Worm (Caenorhabditis elegans) whole organism, late embryonic: ENCODE measurements around the gene F32D8.7.

ENCODE experiments used
- C08G9.2 ChIP-seq: sonication (generic microtip); optimal IDR thresholded peaks from 2 replicates; lab custom pipeline; 2016; ENCODE audit warnings: mild to moderate bottlenecking, missing genetic modification characterization, moderate library complexity, missing compliant biosample characterization
- K02D7.2 ChIP-seq: sonication (generic microtip); optimal IDR thresholded peaks from 2 replicates; lab custom pipeline; 2017; ENCODE audit warnings: mild to moderate bottlenecking, missing genetic modification characterization, missing compliant biosample characterization
- T23F11.4 ChIP-seq: fragments of 200-800 bp; sonication (Bioruptor generic); optimal IDR thresholded peaks from 2 replicates; lab custom pipeline; 2018; ENCODE audit warnings: mild to moderate bottlenecking, missing genetic modification characterization, missing compliant biosample characterization
- Y22D7AL.16 ChIP-seq: sonication (generic microtip); optimal IDR thresholded peaks from 2 replicates; lab custom pipeline; 2016; ENCODE audit warnings: missing genetic modification characterization, missing compliant biosample characterization
- ceh-18 ChIP-seq: sonication (generic microtip); optimal IDR thresholded peaks from 2 replicates; lab custom pipeline; 2016; ENCODE audit warnings: missing genetic modification characterization, missing compliant biosample characterization
- ceh-19 ChIP-seq: fragments of 200-800 bp; sonication (Bioruptor generic); optimal IDR thresholded peaks from 2 replicates; lab custom pipeline; 2018; ENCODE audit warnings: mild to moderate bottlenecking, missing genetic modification characterization, missing compliant biosample characterization
- ceh-22 ChIP-seq: sonication (generic microtip); optimal IDR thresholded peaks from 2 replicates; lab custom pipeline; 2017; ENCODE audit warnings: missing biosample characterization, missing genetic modification characterization
- ceh-24 ChIP-seq: sonication (generic microtip); optimal IDR thresholded peaks from 2 replicates; lab custom pipeline; 2016; ENCODE audit warnings: mild to moderate bottlenecking, missing genetic modification characterization, missing compliant biosample characterization
- ceh-31 ChIP-seq: sonication (generic microtip); optimal IDR thresholded peaks from 2 replicates; lab custom pipeline; 2016; ENCODE audit warnings: missing genetic modification characterization, missing compliant biosample characterization
- ceh-48 ChIP-seq: sonication (generic microtip); optimal IDR thresholded peaks from 2 replicates; lab custom pipeline; 2016; ENCODE audit warnings: missing genetic modification characterization, inconsistent platforms, missing compliant biosample characterization
- che-1 ChIP-seq: sonication (generic microtip); optimal IDR thresholded peaks from 2 replicates; lab custom pipeline; 2016; ENCODE audit warnings: mild to moderate bottlenecking, missing genetic modification characterization, missing compliant biosample characterization
- dmd-4 ChIP-seq: sonication (generic microtip); optimal IDR thresholded peaks from 2 replicates; lab custom pipeline; 2016; ENCODE audit warnings: borderline replicate concordance, missing genetic modification characterization, missing compliant biosample characterization
- dve-1 ChIP-seq: sonication (generic microtip); optimal IDR thresholded peaks from 2 replicates; lab custom pipeline; 2017; ENCODE audit warnings: antibody characterized with exemption, mild to moderate bottlenecking, missing genetic modification characterization, missing compliant biosample characterization
- elt-2 ChIP-seq: sonication (generic microtip); optimal IDR thresholded peaks from 2 replicates; lab custom pipeline; 2016; ENCODE audit warnings: missing genetic modification reagents, missing genetic modification characterization, missing compliant biosample characterization
- elt-4 ChIP-seq: sonication (generic microtip); optimal IDR thresholded peaks from 2 replicates; lab custom pipeline; 2016; ENCODE audit warnings: missing genetic modification characterization, missing compliant biosample characterization
- eyg-1 ChIP-seq: sonication (generic microtip); optimal IDR thresholded peaks from 2 replicates; lab custom pipeline; 2016; ENCODE audit warnings: missing genotype, missing genetic modification characterization, missing compliant biosample characterization
- fax-1 ChIP-seq: sonication (generic microtip); optimal IDR thresholded peaks from 2 replicates; lab custom pipeline; 2016; ENCODE audit warnings: missing genotype, missing genetic modification characterization, missing compliant biosample characterization
- fkh-10 ChIP-seq: fragments of 150-350 bp; optimal IDR thresholded peaks from 2 replicates; lab custom pipeline; 2014; ENCODE audit warnings: missing biosample characterization, missing genetic modification reagents, missing genetic modification characterization
- gmeb-2 ChIP-seq: sonication (generic microtip); optimal IDR thresholded peaks from 2 replicates; lab custom pipeline; 2016; ENCODE audit warnings: missing genetic modification characterization, inconsistent platforms, missing compliant biosample characterization
- hlh-13 ChIP-seq: fragments of 200-800 bp; sonication (Bioruptor generic); optimal IDR thresholded peaks from 2 replicates; lab custom pipeline; 2018; ENCODE audit warnings: mild to moderate bottlenecking, missing genetic modification characterization, missing compliant biosample characterization
- hlh-30 ChIP-seq: sonication (generic microtip); optimal IDR thresholded peaks from 2 replicates; lab custom pipeline; 2017; ENCODE audit warnings: antibody characterized with exemption, missing genetic modification characterization, missing compliant biosample characterization; ENCODE audit not compliant: insufficient read depth
- hlh-6 ChIP-seq: sonication (generic microtip); optimal IDR thresholded peaks from 2 replicates; lab custom pipeline; 2016; ENCODE audit warnings: missing genotype, missing genetic modification characterization, missing compliant biosample characterization
- hlh-8 ChIP-seq: sonication (generic microtip); optimal IDR thresholded peaks from 2 replicates; lab custom pipeline; 2016; ENCODE audit warnings: missing genotype, missing genetic modification characterization, missing compliant biosample characterization
- lim-6 ChIP-seq: sonication (generic microtip); optimal IDR thresholded peaks from 2 replicates; lab custom pipeline; 2016; ENCODE audit warnings: missing genetic modification characterization, missing compliant biosample characterization
- lin-11 ChIP-seq: fragments of 200-800 bp; sonication (Bioruptor generic); optimal IDR thresholded peaks from 2 replicates; lab custom pipeline; 2018; ENCODE audit warnings: mild to moderate bottlenecking, missing genetic modification characterization, missing compliant biosample characterization
- mec-3 ChIP-seq: sonication (generic microtip); optimal IDR thresholded peaks from 2 replicates; lab custom pipeline; 2016; ENCODE audit warnings: borderline replicate concordance, missing genetic modification characterization, missing compliant biosample characterization
- nfya-1 ChIP-seq: sonication (generic microtip); optimal IDR thresholded peaks from 2 replicates; lab custom pipeline; 2017; ENCODE audit warnings: missing genetic modification characterization, mild to moderate bottlenecking, missing compliant biosample characterization, antibody characterized with exemption, moderate library complexity
- nhr-232 ChIP-seq: sonication (generic microtip); optimal IDR thresholded peaks from 2 replicates; lab custom pipeline; 2016; ENCODE audit warnings: missing genetic modification characterization, missing compliant biosample characterization
- npax-4 ChIP-seq: sonication (generic microtip); optimal IDR thresholded peaks from 2 replicates; lab custom pipeline; 2016; ENCODE audit warnings: missing genetic modification characterization, missing compliant biosample characterization
- pha-2 ChIP-seq: sonication (generic microtip); optimal IDR thresholded peaks from 2 replicates; lab custom pipeline; 2017; ENCODE audit warnings: mild to moderate bottlenecking, missing genetic modification characterization, missing compliant biosample characterization
- pha-4 ChIP-seq: fragments of 150-350 bp; optimal IDR thresholded peaks from 2 replicates; lab custom pipeline; 2018; ENCODE audit warnings: missing biosample characterization, missing genetic modification reagents, missing genetic modification characterization
- ref-2 ChIP-seq: sonication (generic microtip); optimal IDR thresholded peaks from 2 replicates; lab custom pipeline; 2016; ENCODE audit warnings: missing genetic modification characterization, missing compliant biosample characterization
- rnt-1 ChIP-seq: sonication (generic microtip); optimal IDR thresholded peaks from 2 replicates; lab custom pipeline; 2016; ENCODE audit warnings: missing genetic modification characterization, missing compliant biosample characterization
- sox-2 ChIP-seq: fragments of 200-800 bp; sonication (Bioruptor generic); IDR thresholded peaks from 2 replicates; pipeline ENCODE4 v1.3.6; 2022; ENCODE audit warnings: missing genetic modification reagents, missing genetic modification characterization, missing compliant biosample characterization
- tbx-2 ChIP-seq: sonication (generic microtip); optimal IDR thresholded peaks from 2 replicates; lab custom pipeline; 2016; ENCODE audit warnings: missing genetic modification characterization, missing compliant biosample characterization
- unc-42 ChIP-seq: sonication (generic microtip); optimal IDR thresholded peaks from 2 replicates; lab custom pipeline; 2016; ENCODE audit warnings: missing genotype, missing genetic modification characterization, missing compliant biosample characterization
- unc-55 ChIP-seq: sonication (generic microtip); optimal IDR thresholded peaks from 2 replicates; lab custom pipeline; 2017; ENCODE audit warnings: missing biosample characterization, missing genetic modification reagents, missing genetic modification characterization

The F32D8.7 gene

ce11 chrV:10897172-10897571 lies 1.1 kb upstream of the F32D8.7 start (continued):
- no peak for TF ChIP-seq nhr-232 (tag; lab: Kevin White, UChicago)
- TF ChIP-seq lim-6 (tag; lab: Kevin White, UChicago): peak; percentile 57
- peak; percentile 95 for TF ChIP-seq nfya-1 (tag; lab: Kevin White, UChicago)
- TF ChIP-seq dve-1: peak; percentile 95
- TF ChIP-seq fkh-10 (GFP tag; lab: Kevin White, UChicago): peak; percentile 17
- TF ChIP-seq hlh-13 (GFP tag; lab: Kevin White, UChicago): no peak
- no peak; the same call in 1 of the 2 replicates for TF ChIP-seq sox-2 (GFP tag; lab: Robert Waterston, UW)
- peak; percentile 85 for TF ChIP-seq ref-2 (tag; lab: Kevin White, UChicago)
- peak; percentile 53 for TF ChIP-seq hlh-8 (tag; lab: Kevin White, UChicago)
- peak; percentile 92 for TF ChIP-seq tbx-2 (tag; lab: Kevin White, UChicago)
- peak; percentile 73 for TF ChIP-seq C08G9.2 (tag; lab: Kevin White, UChicago)
- TF ChIP-seq rnt-1 (tag; lab: Kevin White, UChicago): peak; percentile 85
- peak; percentile 67 for TF ChIP-seq eyg-1
- TF ChIP-seq elt-4 (tag; lab: Kevin White, UChicago): no peak
- no peak for TF ChIP-seq ceh-24 (tag; lab: Kevin White, UChicago)
- TF ChIP-seq fax-1 (tag; lab: Kevin White, UChicago): peak; percentile 49
- TF ChIP-seq ceh-22 (tag; lab: Kevin White, UChicago): no peak

- TF ChIP-seq K02D7.2 (tag; lab: Kevin White, UChicago): no peak
- no peak for TF ChIP-seq sox-2 (GFP tag; lab: Robert Waterston, UW)
- no peak for TF ChIP-seq ceh-48 (tag; lab: Kevin White, UChicago)
- TF ChIP-seq ref-2 (tag; lab: Kevin White, UChicago): no peak
- TF ChIP-seq hlh-6 (tag; lab: Kevin White, UChicago): no peak
- no peak for TF ChIP-seq dmd-4 (tag; lab: Kevin White, UChicago)
- no peak for TF ChIP-seq ceh-22 (tag; lab: Kevin White, UChicago)
- TF ChIP-seq pha-4 (tag; lab: Kevin White, UChicago): no peak
- no peak for TF ChIP-seq ceh-18 (tag; lab: Kevin White, UChicago)
- no peak for TF ChIP-seq Y22D7AL.16 (tag; lab: Kevin White, UChicago)
- no peak for TF ChIP-seq hlh-30 (tag; lab: Kevin White, UChicago)
These were observed 394 bp downstream of the F32D8.7 start for ce11 chrV:10898629-10899028.

ce11 chrV:10901125-10901524 lies 2.9 kb downstream of the F32D8.7 start, which contains the start of gene spp-16:
Gene spp-16 (minus strand): TSS chrV:10901303.
- no peak for TF ChIP-seq sox-2 (GFP tag; lab: Robert Waterston, UW)

- no peak for TF ChIP-seq nfya-1 (tag; lab: Kevin White, UChicago)
These were observed 4.4 kb downstream of the F32D8.7 start, which contains the start of gene F32D8.8 for ce11 chrV:10902682-10903081. Gene F32D8.8 (minus strand): TSS chrV:10902782.

- TF ChIP-seq lin-11 (tag; lab: Kevin White, UChicago): no peak
- no peak for TF ChIP-seq che-1 (tag; lab: Kevin White, UChicago)
- no peak for TF ChIP-seq npax-4
- peak; percentile 23 for TF ChIP-seq unc-42 (tag; lab: Kevin White, UChicago)
- TF ChIP-seq, all 69 proteins: peak for 1
These were observed 5.5 kb downstream of the F32D8.7 start, which contains the start of gene F32D8.15 for ce11 chrV:10903748-10904147. Gene F32D8.15 (plus strand): TSS chrV:10904048.

ce11 chrV:10904795-10905194 lies 6.6 kb downstream of the F32D8.7 start:
- TF ChIP-seq ceh-31 (tag; lab: Kevin White, UChicago) (peak; percentile 9), hlh-6 (tag; lab: Kevin White, UChicago) (no peak), T23F11.4 (no peak), npax-4 (no peak), C08G9.2 (tag; lab: Kevin White, UChicago) (no peak), unc-55 (GFP tag; lab: Kevin White, UChicago) (no peak), gmeb-2 (tag; lab: Kevin White, UChicago) (no peak), pha-2 (no peak), ceh-48 (tag; lab: Kevin White, UChicago) (peak; percentile 18), unc-42 (tag; lab: Kevin White, UChicago) (peak; percentile 58), ceh-19 (GFP tag; lab: Kevin White, UChicago) (no peak), elt-2 (tag; lab: Kevin White, UChicago) (no peak), mec-3 (no peak)
